Worm (Caenorhabditis elegans) whole organism, late embryonic: ENCODE data around the gene C35A5.5.

ENCODE experiments used
- ama-1 ChIP-seq: fragments of 150-350 bp; optimal IDR thresholded peaks from 2 replicates; lab custom pipeline; 2014
- ceh-19 ChIP-seq: fragments of 200-800 bp; sonication (Bioruptor generic); optimal IDR thresholded peaks from 2 replicates; lab custom pipeline; 2018; ENCODE audit warnings: mild to moderate bottlenecking, missing genetic modification characterization, missing compliant biosample characterization
- ceh-31 ChIP-seq: sonication (generic microtip); optimal IDR thresholded peaks from 2 replicates; lab custom pipeline; 2016; ENCODE audit warnings: missing genetic modification characterization, missing compliant biosample characterization
- ceh-34 ChIP-seq: sonication (generic microtip); optimal IDR thresholded peaks from 2 replicates; lab custom pipeline; 2016; ENCODE audit warnings: mild to moderate bottlenecking, missing genetic modification characterization, missing compliant biosample characterization
- ceh-45 ChIP-seq: fragments of 200-800 bp; sonication (Bioruptor generic); IDR thresholded peaks from 2 replicates; pipeline ENCODE4 v1.3.6; 2022; ENCODE audit warnings: missing genetic modification reagents, missing genetic modification characterization, missing compliant biosample characterization
- fax-1 ChIP-seq: sonication (generic microtip); optimal IDR thresholded peaks from 2 replicates; lab custom pipeline; 2016; ENCODE audit warnings: missing genotype, missing genetic modification characterization, missing compliant biosample characterization
- hlh-30 ChIP-seq: sonication (generic microtip); optimal IDR thresholded peaks from 2 replicates; lab custom pipeline; 2017; ENCODE audit warnings: antibody characterized with exemption, missing genetic modification characterization, missing compliant biosample characterization; ENCODE audit not compliant: insufficient read depth
- sdc-2 ChIP-seq: sonication (generic microtip); optimal IDR thresholded peaks from 2 replicates; lab custom pipeline; 2016; ENCODE audit warnings: missing genotype, missing genetic modification characterization, missing compliant biosample characterization
- sox-2 ChIP-seq: fragments of 200-800 bp; sonication (Bioruptor generic); IDR thresholded peaks from 2 replicates; pipeline ENCODE4 v1.3.6; 2022; ENCODE audit warnings: missing genetic modification reagents, missing genetic modification characterization, missing compliant biosample characterization
- sox-4 ChIP-seq: sonication (generic microtip); optimal IDR thresholded peaks from 2 replicates; lab custom pipeline; 2017; ENCODE audit warnings: mild to moderate bottlenecking, missing genetic modification characterization, inconsistent platforms, missing compliant biosample characterization
- tbx-2 ChIP-seq: sonication (generic microtip); optimal IDR thresholded peaks from 2 replicates; lab custom pipeline; 2016; ENCODE audit warnings: missing genetic modification characterization, missing compliant biosample characterization

DNA sequence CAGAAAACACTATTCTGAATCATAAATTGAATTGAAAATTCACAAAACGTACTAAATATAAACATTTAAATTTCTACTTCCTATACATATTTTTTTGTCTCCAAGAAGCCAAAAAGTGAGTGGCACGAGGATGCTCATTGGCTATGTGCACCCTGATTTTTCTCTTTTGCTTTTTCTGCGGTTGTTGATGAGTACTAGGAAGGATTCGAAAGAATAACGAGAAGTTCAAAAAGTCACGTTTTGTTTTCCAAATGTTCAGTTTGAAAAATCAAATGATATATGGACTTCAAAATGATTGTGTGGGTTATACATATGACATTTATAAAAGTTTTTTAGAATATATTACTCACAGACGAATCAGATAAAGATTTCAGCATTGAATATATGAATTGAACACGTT lies 40.9 kb upstream of the C35A5.5 start:
- TF ChIP-seq sox-4 (tag; lab: Kevin White, UChicago) (no peak), ama-1 (lab: Kevin White, UChicago) (no peak), hlh-30 (tag; lab: Kevin White, UChicago) (no peak), ceh-19 (GFP tag; lab: Kevin White, UChicago) (no peak), ceh-45 (GFP tag; lab: Robert Waterston, UW) (no peak), ceh-31 (tag; lab: Kevin White, UChicago) (no peak), fax-1 (tag; lab: Kevin White, UChicago) (no peak), ceh-34 (tag; lab: Kevin White, UChicago) (no peak), tbx-2 (tag; lab: Kevin White, UChicago) (no peak), sdc-2 (no peak), sox-2 (GFP tag; lab: Robert Waterston, UW) (no peak)
